Worm (Caenorhabditis elegans): ENCODE results near the gene F09C6.12.

F09C6.12 gene

DNA sequence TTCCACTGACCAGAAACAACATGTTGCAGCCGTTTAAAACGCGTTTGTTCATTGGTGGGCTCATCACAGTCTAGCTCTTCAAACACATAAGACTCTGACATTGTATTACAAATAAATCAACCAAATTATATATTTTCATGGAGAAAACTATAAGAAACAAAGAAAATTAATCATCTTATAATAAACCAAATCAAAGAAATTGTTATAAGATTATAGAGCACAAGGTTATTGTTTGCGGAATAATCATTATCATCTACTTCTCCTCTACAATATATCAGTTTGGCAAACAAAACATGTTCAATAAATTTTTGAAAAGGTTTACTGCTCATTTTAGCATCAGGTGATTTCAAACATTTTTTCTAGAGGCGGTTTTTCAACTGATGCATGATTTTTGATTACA is 20.9 kb upstream of the F09C6.12 start, which contains the start of the genes clec-32 and clec-24:
clec-32 (minus strand) TSS at position 101 of the 400 bp plus-strand sequence.
clec-24 (plus strand) TSS at position 294 of the 400 bp plus-strand sequence.
- TF ChIP-seq mcd-1 (GFP tag; IDR thresholded peaks at IDR 0.05) (no peak), pbrm-1 (GFP tag; IDR thresholded peaks at IDR 0.05) (no peak), Y67H2A.10 (GFP tag; conservative IDR thresholded peaks at IDR 0.05) (no peak), let-526 (GFP tag; IDR thresholded peaks at IDR 0.05) (no peak)

DNA sequence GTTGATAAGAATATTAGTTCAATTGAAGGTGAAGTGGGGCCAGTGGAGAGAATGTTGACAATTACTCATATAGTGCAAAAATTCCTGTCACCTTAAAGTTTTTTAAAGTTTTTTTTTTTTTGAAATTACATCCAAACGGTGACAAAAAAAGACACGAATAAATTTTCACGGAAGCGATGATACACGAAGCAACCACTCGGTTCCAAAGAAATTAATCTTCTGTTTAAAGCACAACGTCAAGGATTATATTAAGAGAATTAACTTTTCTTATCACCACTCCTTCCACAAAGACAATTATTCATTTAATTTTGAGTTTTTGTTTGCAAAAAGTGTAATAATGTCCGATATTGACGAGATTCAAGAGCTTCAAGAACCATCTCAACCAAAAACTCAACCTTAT is 17.3 kb upstream of the F09C6.12 start, which contains the start of gene clec-28:
clec-28 (plus strand) TSS at position 301 of the 400 bp plus-strand sequence.
- TF ChIP-seq ets-4 (GFP tag; optimal IDR thresholded peaks at IDR 0.05) (no peak), attf-3 (GFP tag; conservative IDR thresholded peaks at IDR 0.05) (no peak), ztf-18 (tag; optimal IDR thresholded peaks at IDR 0.05) (no peak), ztf-6 (GFP tag; IDR thresholded peaks at IDR 0.05) (no peak), zim-3 (tag; optimal IDR thresholded peaks at IDR 0.05) (no peak), lsl-1 (GFP tag; optimal IDR thresholded peaks at IDR 0.05) (no peak), gei-17 (GFP tag; optimal IDR thresholded peaks at IDR 0.05) (no peak), snpc-4 (GFP tag; optimal IDR thresholded peaks at IDR 0.05) (no peak), snpc-4 (tag; optimal IDR thresholded peaks at IDR 0.05) (no peak), sea-2 (GFP tag; IDR thresholded peaks at IDR 0.05) (no peak), F39B2.1 (GFP tag; IDR thresholded peaks at IDR 0.05) (no peak), xnd-1 (tag; optimal IDR thresholded peaks at IDR 0.05) (no peak), mes-4 (tag; optimal IDR thresholded peaks at IDR 0.05) (no peak)

DNA sequence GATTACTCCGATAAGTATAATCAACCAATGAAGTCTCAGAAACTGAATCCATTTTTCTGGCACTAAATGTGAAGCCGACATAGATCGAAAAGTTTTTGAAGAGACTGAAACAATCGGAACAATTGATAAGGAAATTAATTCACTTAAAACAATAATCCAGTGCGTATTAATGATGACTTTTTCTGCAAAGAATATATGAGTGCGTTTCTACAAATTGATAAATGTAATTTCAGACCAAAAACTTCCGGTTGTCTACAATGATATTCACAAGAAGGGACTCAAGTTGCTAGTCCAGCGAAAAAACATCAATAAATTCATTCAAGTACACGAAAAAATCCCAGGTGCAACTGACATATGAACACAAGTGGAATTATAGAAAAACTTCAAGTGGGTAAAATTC is 12.9 kb upstream of the F09C6.12 start, which contains the start of gene clec-33:
clec-33 (minus strand) TSS at position 101 of the 400 bp plus-strand sequence.
- TF ChIP-seq K12H6.12 (tag; optimal IDR thresholded peaks at IDR 0.05) (no peak), ZK185.1 (tag; optimal IDR thresholded peaks at IDR 0.05; ENCODE audit: poor library complexity, severe bottlenecking) (no peak), egrh-3 (GFP tag; IDR thresholded peaks at IDR 0.05) (no peak), F57C9.4 (tag; optimal IDR thresholded peaks at IDR 0.05) (no peak), Y79H2A.3 (GFP tag; conservative IDR thresholded peaks at IDR 0.05) (no peak), bed-2 (GFP tag; IDR thresholded peaks at IDR 0.05) (no peak), F49E8.2 (tag; optimal IDR thresholded peaks at IDR 0.05; ENCODE audit: insufficient read depth) (no peak), F55B11.4 (tag; optimal IDR thresholded peaks at IDR 0.05; ENCODE audit: borderline replicate concordance, insufficient read depth) (no peak), C17E4.6 (GFP tag; IDR thresholded peaks at IDR 0.05) (no peak), chd-7 (tag; optimal IDR thresholded peaks at IDR 0.05) (no peak), nfyb-1 (GFP tag; IDR thresholded peaks at IDR 0.05) (no peak), Y56A3A.18 (GFP tag; IDR thresholded peaks at IDR 0.05) (no peak), D2030.7 (GFP tag; IDR thresholded peaks at IDR 0.05) (no peak), nfya-1 (tag; optimal IDR thresholded peaks at IDR 0.05; ENCODE audit: borderline replicate concordance, insufficient read depth) (no peak), ztf-25 (GFP tag; IDR thresholded peaks at IDR 0.05) (no peak), ztf-26 (tag; optimal IDR thresholded peaks at IDR 0.05) (no peak), lin-54 (GFP tag; optimal IDR thresholded peaks at IDR 0.05) (no peak)

DNA sequence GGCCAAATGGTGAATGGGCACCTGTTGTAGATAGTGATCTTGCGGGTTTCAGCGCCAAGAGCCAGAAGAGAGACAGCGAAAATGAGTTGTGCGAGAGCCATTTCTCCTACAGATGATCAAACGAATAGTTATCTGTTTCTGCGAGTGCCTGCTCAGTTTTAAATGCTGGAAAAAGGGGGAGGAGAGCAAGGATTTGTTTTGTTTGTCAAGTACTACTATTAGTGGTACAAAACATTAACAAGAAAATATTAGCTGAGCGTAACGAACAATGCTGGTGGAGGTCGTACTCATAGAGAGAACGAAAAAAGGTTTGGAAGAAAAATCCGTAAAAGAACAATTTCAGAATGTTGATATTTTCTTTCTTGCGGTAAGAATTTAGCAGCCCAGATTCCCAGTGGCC is 11.3 kb upstream of the F09C6.12 start, which contains the start of gene thn-4:
thn-4 (minus strand) TSS at position 101 of the 400 bp plus-strand sequence.
- no peak for TF ChIP-seq egl-44 (GFP tag; IDR thresholded peaks at IDR 0.05)
- TF ChIP-seq let-526 (GFP tag; IDR thresholded peaks at IDR 0.05): no peak
- TF ChIP-seq sea-2 (GFP tag; IDR thresholded peaks at IDR 0.05): no peak
- TF ChIP-seq lin-54 (GFP tag; optimal IDR thresholded peaks at IDR 0.05): no peak
- TF ChIP-seq attf-3 (GFP tag; conservative IDR thresholded peaks at IDR 0.05): no peak
- TF ChIP-seq rec-8 (tag; optimal IDR thresholded peaks at IDR 0.05): no peak
- no peak for TF ChIP-seq ztf-3 (GFP tag; optimal IDR thresholded peaks at IDR 0.05)
- no peak for TF ChIP-seq ztf-25 (GFP tag; IDR thresholded peaks at IDR 0.05)
- no peak for TF ChIP-seq nfya-1 (tag; optimal IDR thresholded peaks at IDR 0.05; ENCODE audit: borderline replicate concordance, insufficient read depth)
